Worm (Caenorhabditis elegans): ENCODE data around the gene dsl-2.

ce11 chrIV:1167352-1167751, 37.4 kb downstream of the dsl-2 start:
- no peak for TF ChIP-seq him-1 (tag; optimal IDR thresholded peaks at IDR 0.05)
- TF ChIP-seq W03F9.2 (tag; optimal IDR thresholded peaks at IDR 0.05): no peak

All from whole organism, L4/young adult.